Fruit fly (Drosophila melanogaster): ENCODE data around the gene Ugt37A1.

The Ugt37A1 gene

dm6 chr2L:20326317-20326716 is 47.6 kb downstream of the Ugt37A1 start (continued):
- TF ChIP-seq CG12942 (GFP tag; optimal IDR thresholded peaks at IDR 0.05) (peak; percentile 13), tap (tag; optimal IDR thresholded peaks at IDR 0.05) (peak; percentile 72), nau (GFP tag; optimal IDR thresholded peaks at IDR 0.05) (peak; percentile 77), CG34422 (GFP tag; IDR thresholded peaks at IDR 0.05) (peak; percentile 92), CG4282 (GFP tag; optimal IDR thresholded peaks at IDR 0.05) (peak; percentile 66), CG10431 (GFP tag; optimal IDR thresholded peaks at IDR 0.05) (no peak), CG6791 (GFP tag; IDR thresholded peaks at IDR 0.05; ENCODE audit: partially characterized antibody) (no peak), Myb (GFP tag; optimal IDR thresholded peaks at IDR 0.05) (peak; percentile 44), Eip74EF (GFP tag; optimal IDR thresholded peaks at IDR 0.05) (peak in 1 of 2 experiments; percentile 23), Usf (GFP tag; optimal IDR thresholded peaks at IDR 0.05) (peak; percentile 37), Hr78 (GFP tag; optimal IDR thresholded peaks at IDR 0.05) (peak in 1 of 2 experiments; percentile 43), bab2 (GFP tag; optimal IDR thresholded peaks at IDR 0.05) (peak; percentile 49), fd64A (GFP tag; optimal IDR thresholded peaks at IDR 0.05) (peak; percentile 64), CG4730 (GFP tag; IDR thresholded peaks at IDR 0.05) (peak; percentile 83), trem (tag; optimal IDR thresholded peaks at IDR 0.05) (peak; percentile 76), CG15011 (GFP tag; optimal IDR thresholded peaks at IDR 0.05) (peak; percentile 36), CG4360 (GFP tag; IDR thresholded peaks at IDR 0.05) (peak; percentile 61), CG11456 (GFP tag; IDR thresholded peaks at IDR 0.05) (no peak), vnd (GFP tag; IDR thresholded peaks at IDR 0.05; ENCODE audit: partially characterized antibody) (0 out of 3 replicates have a peak, but pooled peaks have one; percentile 37), crc (GFP tag; optimal IDR thresholded peaks at IDR 0.05) (peak; percentile 65), fu2 (GFP tag; optimal IDR thresholded peaks at IDR 0.05) (no peak), CG18599 (GFP tag; optimal IDR thresholded peaks at IDR 0.05) (peak; percentile 83), cato (GFP tag; optimal IDR thresholded peaks at IDR 0.05; ENCODE audit: borderline replicate concordance) (peak; percentile 15), CrebB (tag; optimal IDR thresholded peaks at IDR 0.05) (no peak), usp (GFP tag; optimal IDR thresholded peaks at IDR 0.05) (no peak), bsh (GFP tag; optimal IDR thresholded peaks at IDR 0.05) (peak; percentile 72 to 76), CG4820 (GFP tag; optimal IDR thresholded peaks at IDR 0.05) (peak; percentile 89), CG11504 (tag; optimal IDR thresholded peaks at IDR 0.05) (peak; percentile 63), hkb (optimal IDR thresholded peaks at IDR 0.05) (no peak), hkb (GFP tag; IDR thresholded peaks at IDR 0.05) (peak; percentile 66; the same call in 1 of the 2 replicates), Stat92E (GFP tag; optimal IDR thresholded peaks at IDR 0.05) (no peak), CG17802 (tag; optimal IDR thresholded peaks at IDR 0.05) (peak; percentile 46), Fer2 (tag; optimal IDR thresholded peaks at IDR 0.05) (no peak), CG2202 (tag; optimal IDR thresholded peaks at IDR 0.05) (peak; percentile 15), crp (GFP tag; optimal IDR thresholded peaks at IDR 0.05) (no peak), CG2678 (tag; optimal IDR thresholded peaks at IDR 0.05) (peak; percentile 83), org-1 (GFP tag; optimal IDR thresholded peaks at IDR 0.05) (peak; percentile 63), Lhr (GFP tag; optimal IDR thresholded peaks at IDR 0.05) (peak; percentile 11), dysf (GFP tag; IDR thresholded peaks at IDR 0.05) (peak; percentile 75), trh (GFP tag; optimal IDR thresholded peaks at IDR 0.05) (no peak), ci (GFP tag; IDR thresholded peaks at IDR 0.05) (peak; percentile 76; the same call in 2 of the 3 replicates), CG13775 (GFP tag; optimal IDR thresholded peaks at IDR 0.05) (peak; percentile 19), Ravus (GFP tag; IDR thresholded peaks at IDR 0.05) (peak; percentile 56), CG3281 (GFP tag; optimal IDR thresholded peaks at IDR 0.05) (peak; percentile 68), CG14710 (tag; optimal IDR thresholded peaks at IDR 0.05) (peak; percentile 77), CG14860 (GFP tag; IDR thresholded peaks at IDR 0.05; ENCODE audit: partially characterized antibody) (no peak), CG1024 (GFP tag; IDR thresholded peaks at IDR 0.05) (peak; percentile 34; the same call in 1 of the 2 replicates), CG1792 (GFP tag; optimal IDR thresholded peaks at IDR 0.05) (peak; percentile 79), CG32767 (GFP tag; IDR thresholded peaks at IDR 0.05) (peak; percentile 15; the same call in 1 of the 2 replicates)

Data from whole organism, embryonic.